Worm (Caenorhabditis elegans) whole organism, L4/young adult: ENCODE data around the gene nspa-8.

Experiments
- W03F9.2 ChIP-seq: fragments of 150-350 bp; optimal IDR thresholded peaks from 2 replicates; lab custom pipeline; 2014; ENCODE audit warnings: missing biosample characterization, missing genetic modification characterization
- dao-5 ChIP-seq: sonication (generic microtip); optimal IDR thresholded peaks from 2 replicates; lab custom pipeline; 2016; ENCODE audit warnings: missing genotype, missing genetic modification characterization, moderate library complexity, missing compliant biosample characterization
- him-1 ChIP-seq: sonication (generic microtip); optimal IDR thresholded peaks from 2 replicates; lab custom pipeline; 2016; ENCODE audit warnings: missing genotype, missing genetic modification reagents, missing genetic modification characterization, missing compliant biosample characterization

DNA sequence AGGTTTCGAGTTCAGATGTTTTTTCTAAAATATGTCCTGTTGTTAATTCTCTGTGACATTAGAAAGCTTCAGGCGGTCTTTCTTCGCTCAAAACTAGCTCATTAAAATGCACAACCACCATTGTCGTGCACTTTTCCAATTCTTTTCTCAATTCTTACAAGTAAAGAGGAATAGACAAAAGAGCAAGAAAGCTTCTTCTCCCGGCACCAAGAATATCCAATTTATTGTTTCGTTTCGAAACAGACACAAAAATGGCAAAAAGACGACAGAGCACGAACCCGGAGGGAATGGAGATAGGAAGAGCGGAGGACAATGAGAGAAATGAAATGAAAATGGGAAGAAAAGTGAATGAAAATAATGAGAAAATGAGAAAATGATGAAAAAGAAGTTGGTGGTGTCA is 25.8 kb upstream of the nspa-8 start:
- TF ChIP-seq him-1 (tag; lab: Kevin White, UChicago): no peak
- no peak for TF ChIP-seq dao-5 (tag; lab: Kevin White, UChicago)
- no peak for TF ChIP-seq W03F9.2
